Fruit fly (Drosophila melanogaster): ENCODE measurements around the gene nmd.

The nmd gene

DNA sequence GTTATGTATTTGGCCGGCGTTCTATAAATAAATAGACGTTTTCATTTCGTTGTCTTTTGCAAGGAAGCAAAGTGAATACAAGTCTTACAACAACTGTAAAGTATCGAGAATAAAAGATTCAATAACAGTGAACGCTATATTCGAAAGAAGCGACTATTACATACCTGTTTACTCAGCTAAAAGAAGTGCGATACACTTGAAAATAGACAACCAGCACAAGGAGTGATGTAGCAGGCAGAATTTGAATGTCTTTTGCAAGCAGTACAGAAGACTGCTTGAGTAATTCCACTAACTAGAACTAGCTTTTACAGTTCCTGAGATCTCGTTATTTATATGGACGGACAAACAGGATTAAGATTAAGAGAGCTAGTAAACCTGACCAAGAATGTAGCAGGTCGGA is 5.4 kb downstream of the nmd start (continued):
- TF ChIP-seq tap (tag; optimal IDR thresholded peaks at IDR 0.05) (no peak), CoRest (tag; optimal IDR thresholded peaks at IDR 0.05) (peak; percentile 51), jigr1 (GFP tag; IDR thresholded peaks at IDR 0.05) (no peak), nau (GFP tag; optimal IDR thresholded peaks at IDR 0.05) (no peak), sima (GFP tag; optimal IDR thresholded peaks at IDR 0.05) (no peak), pnt (GFP tag; optimal IDR thresholded peaks at IDR 0.05) (no peak), bsh (GFP tag; optimal IDR thresholded peaks at IDR 0.05) (no peak), eyg (GFP tag; optimal IDR thresholded peaks at IDR 0.05) (no peak), H15 (GFP tag; IDR thresholded peaks at IDR 0.05) (no peak), Fer2 (tag; optimal IDR thresholded peaks at IDR 0.05) (no peak), her (GFP tag; optimal IDR thresholded peaks at IDR 0.05) (peak; percentile 16), Mrtf (GFP tag; IDR thresholded peaks at IDR 0.05) (no peak), CG13624 (GFP tag; optimal IDR thresholded peaks at IDR 0.05) (no peak), CG11398 (GFP tag; optimal IDR thresholded peaks at IDR 0.05) (no peak), Poxn (GFP tag; IDR thresholded peaks at IDR 0.05) (no peak), bigmax (GFP tag; optimal IDR thresholded peaks at IDR 0.05) (no peak), run (tag; optimal IDR thresholded peaks at IDR 0.05) (no peak), mam (GFP tag; optimal IDR thresholded peaks at IDR 0.05) (no peak), CG4707 (GFP tag; optimal IDR thresholded peaks at IDR 0.05) (no peak), CG6175 (GFP tag; IDR thresholded peaks at IDR 0.05) (no peak), CG2116 (GFP tag; optimal IDR thresholded peaks at IDR 0.05) (no peak), CG15514 (GFP tag; optimal IDR thresholded peaks at IDR 0.05) (peak; percentile 83), CG11093 (GFP tag; IDR thresholded peaks at IDR 0.05) (no peak), Stat92E (GFP tag; optimal IDR thresholded peaks at IDR 0.05) (no peak), CG13123 (GFP tag; optimal IDR thresholded peaks at IDR 0.05) (no peak), CG8290 (GFP tag; optimal IDR thresholded peaks at IDR 0.05) (peak; percentile 98), CG8290 (tag; optimal IDR thresholded peaks at IDR 0.05) (peak; percentile 87 to 91), ken (GFP tag; IDR thresholded peaks at IDR 0.05) (no peak), sug (tag; optimal IDR thresholded peaks at IDR 0.05) (peak; percentile 42), fd96Cb (tag; optimal IDR thresholded peaks at IDR 0.05) (no peak), zen2 (GFP tag; IDR thresholded peaks at IDR 0.05; ENCODE audit: partially characterized antibody) (no peak), chif (GFP tag; optimal IDR thresholded peaks at IDR 0.05) (no peak), Deaf1 (tag; optimal IDR thresholded peaks at IDR 0.05) (no peak), Opbp (GFP tag; IDR thresholded peaks at IDR 0.05; ENCODE audit: partially characterized antibody) (peak; percentile 90; the same call in 2 of the 3 replicates), CG7556 (GFP tag; optimal IDR thresholded peaks at IDR 0.05) (no peak), knrl (GFP tag; IDR thresholded peaks at IDR 0.05; ENCODE audit: partially characterized antibody) (no peak), CG1529 (GFP tag; optimal IDR thresholded peaks at IDR 0.05) (no peak), CG31365 (tag; optimal IDR thresholded peaks at IDR 0.05) (peak; percentile 98), rib (GFP tag; IDR thresholded peaks at IDR 0.05) (no peak), Dip3 (GFP tag; optimal IDR thresholded peaks at IDR 0.05) (no peak), yki (optimal IDR thresholded peaks at IDR 0.05) (no peak), gro (GFP tag; optimal IDR thresholded peaks at IDR 0.05) (no peak), Ravus (GFP tag; IDR thresholded peaks at IDR 0.05) (no peak), stwl (tag; optimal IDR thresholded peaks at IDR 0.05) (peak; percentile 92), PHDP (tag; optimal IDR thresholded peaks at IDR 0.05) (no peak), row (GFP tag; IDR thresholded peaks at IDR 0.05) (peak; percentile 38; the same call in 1 of the 3 replicates), cas (GFP tag; IDR thresholded peaks at IDR 0.05) (no peak), CG7357 (GFP tag; IDR thresholded peaks at IDR 0.05) (no peak), Dp (GFP tag; optimal IDR thresholded peaks at IDR 0.05) (peak; percentile 31), CG16815 (GFP tag; optimal IDR thresholded peaks at IDR 0.05) (no peak), ash1 (GFP tag; optimal IDR thresholded peaks at IDR 0.05) (no peak), al (GFP tag; IDR thresholded peaks at IDR 0.05) (no peak), CG9215 (GFP tag; IDR thresholded peaks at IDR 0.05) (no peak)
